Fruit fly (Drosophila melanogaster) whole organism: Measurements from ENCODE around the gene CG34150.

Source experiments
- CG8478 ChIP-seq: fragments of >200 bp; optimal IDR thresholded peaks from 2 replicates; lab custom pipeline; 2018; ENCODE audit warnings: inconsistent platforms
- Dll ChIP-seq: fragments of >200 bp; optimal IDR thresholded peaks from 2 replicates; lab custom pipeline; 2017
- EcR ChIP-seq, 2 experiments: fragments of >200 bp; optimal IDR thresholded peaks; 2 replicates each; lab custom pipeline; 2017; ENCODE audit warnings: missing biosample characterization in 2 of 2, missing genetic modification characterization in 2 of 2, missing genetic modification reagents in 2 of 2
- pan ChIP-seq: fragments of >200 bp; optimal IDR thresholded peaks from 2 replicates; lab custom pipeline; 2017
- psq ChIP-seq: fragments of >200 bp; optimal IDR thresholded peaks from 2 replicates; lab custom pipeline; 2017
- usp ChIP-seq: fragments of >200 bp; optimal IDR thresholded peaks from 2 replicates; lab custom pipeline; 2017; ENCODE audit warnings: missing biosample characterization, missing genetic modification characterization, mixed read lengths

CG34150 gene

DNA sequence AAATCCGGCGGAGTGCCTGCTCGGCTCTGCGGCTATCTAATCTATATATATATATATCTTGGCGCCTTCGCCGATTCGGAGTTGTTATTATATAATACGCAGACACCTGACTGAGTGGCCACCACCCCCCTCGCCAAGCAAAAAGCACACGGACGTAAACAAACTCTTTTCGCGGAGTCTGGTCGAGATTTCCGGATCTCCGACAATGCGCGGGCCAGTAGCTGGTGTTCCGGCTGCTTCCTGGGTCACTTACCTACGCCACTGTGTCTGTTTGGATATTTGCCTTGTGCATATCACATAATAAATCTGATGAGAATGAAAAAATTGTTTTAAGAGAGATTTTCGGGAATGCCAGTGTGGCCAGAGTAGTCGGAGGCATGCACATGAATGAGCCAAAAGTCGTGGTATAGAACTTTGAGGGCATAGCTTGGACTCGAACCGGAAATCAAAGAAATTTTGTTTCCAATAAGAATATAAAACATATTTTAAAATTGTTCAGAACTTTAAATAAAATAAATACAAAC, 27.0 kb upstream of the CG34150 start, which contains the start of gene CG5805:
CG5805 (minus strand) TSS at position 380 of the 524 bp plus-strand sequence.
- TF ChIP-seq usp (no peak), Dll (lab: Kevin White, UChicago) (no peak), CG8478 (lab: Kevin White, UChicago) (no peak), EcR (GFP tag; optimal IDR thresholded peaks at IDR 0.05; lab: Kevin White, UChicago) (no peak), pan (lab: Kevin White, UChicago) (no peak)

DNA sequence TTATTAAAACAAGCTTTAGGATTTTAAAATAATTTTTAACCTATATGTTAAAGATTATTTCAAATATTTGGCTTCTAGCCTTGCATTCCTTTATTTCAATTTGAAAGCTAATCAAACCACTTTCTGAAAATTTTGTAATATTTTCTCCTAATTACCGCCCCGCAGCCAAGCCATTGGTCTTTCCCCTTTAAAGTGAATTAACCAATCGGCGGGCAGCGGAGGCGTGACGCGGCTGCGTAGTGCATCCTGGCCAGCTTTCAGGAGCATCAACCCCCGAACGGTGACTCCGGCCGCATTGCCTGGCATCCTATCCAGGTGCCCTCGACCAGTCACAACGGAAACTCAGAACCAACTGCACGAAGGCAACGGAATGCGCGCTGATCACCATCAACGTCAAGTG, 26.3 kb upstream of the CG34150 start, which contains the start of gene Ets96B:
Ets96B (plus strand) TSS at position 321 of the 400 bp plus-strand sequence.
- TF ChIP-seq pan (lab: Kevin White, UChicago) (no peak), usp (no peak), CG8478 (lab: Kevin White, UChicago) (no peak), EcR (GFP tag; optimal IDR thresholded peaks at IDR 0.05; lab: Kevin White, UChicago) (no peak), psq (no peak), Dll (lab: Kevin White, UChicago) (no peak)

DNA sequence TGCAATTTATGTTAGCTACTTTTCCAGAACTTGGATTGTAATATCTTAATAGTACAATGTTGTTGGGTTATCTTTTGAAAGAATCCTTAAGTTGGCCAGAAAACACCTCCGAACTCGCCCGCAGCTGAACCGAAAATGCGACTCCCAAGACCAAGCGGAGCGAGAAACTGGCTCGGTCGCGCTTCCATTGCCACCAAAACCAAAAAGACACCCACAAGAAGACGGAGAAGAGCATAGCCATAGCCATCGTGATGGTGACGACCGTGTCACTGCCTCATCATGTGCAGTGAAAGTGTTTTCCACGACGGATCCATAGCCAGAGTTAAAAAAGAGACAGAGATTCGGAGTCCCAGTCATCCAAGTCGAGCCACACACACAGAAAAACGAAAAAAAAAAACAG, 24.0 kb upstream of the CG34150 start, which contains the start of gene CG13634:
CG13634 (minus strand) TSS at position 101 of the 400 bp plus-strand sequence.
- TF ChIP-seq EcR (GFP tag; optimal IDR thresholded peaks at IDR 0.05; lab: Kevin White, UChicago) (no peak), Dll (lab: Kevin White, UChicago) (no peak), usp (no peak), psq (no peak), CG8478 (lab: Kevin White, UChicago) (no peak), pan (lab: Kevin White, UChicago) (no peak)

DNA sequence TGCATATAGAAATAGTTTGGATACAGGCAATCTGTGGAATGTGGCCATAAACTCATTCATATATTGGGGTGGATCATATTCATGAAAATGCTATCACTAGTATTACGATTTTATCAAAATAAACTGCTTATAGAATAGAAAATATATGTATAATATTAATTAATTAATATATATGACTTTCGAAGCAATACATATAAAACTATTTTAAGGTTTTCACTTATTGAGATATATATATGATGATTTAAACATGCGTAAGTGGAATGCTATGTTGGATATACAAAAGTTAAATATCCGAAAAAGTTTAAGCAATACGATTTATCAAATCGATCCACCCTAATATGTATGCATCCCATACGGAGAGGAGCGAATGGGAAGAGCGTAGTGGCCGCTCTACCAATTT, 15.5 kb upstream of the CG34150 start:
- no peak for TF ChIP-seq psq
- no peak for TF ChIP-seq EcR (GFP tag; optimal IDR thresholded peaks at IDR 0.05; lab: Kevin White, UChicago)
- TF ChIP-seq usp, result no peak
- no peak for TF ChIP-seq CG8478 (lab: Kevin White, UChicago)
- TF ChIP-seq Dll (lab: Kevin White, UChicago), result no peak
- TF ChIP-seq pan (lab: Kevin White, UChicago), result no peak

dm6 chr3R:24799503-24799902, 14.6 kb upstream of the CG34150 start, which contains the start of gene Ude:
Gene Ude, minus strand, starts transcription at chr3R:24799668.
- no peak for TF ChIP-seq Dll (lab: Kevin White, UChicago)
- TF ChIP-seq usp, result no peak
- TF ChIP-seq psq, result no peak
- TF ChIP-seq pan (lab: Kevin White, UChicago), result no peak
- no peak for TF ChIP-seq EcR (GFP tag; optimal IDR thresholded peaks at IDR 0.05; lab: Kevin White, UChicago)
- TF ChIP-seq CG8478 (lab: Kevin White, UChicago), result no peak

dm6 chr3R:24805048-24805447, 9.0 kb upstream of the CG34150 start, which contains the start of gene polybromo:
Gene polybromo, minus strand, starts transcription at chr3R:24805259.
- TF ChIP-seq usp, result no peak
- no peak for TF ChIP-seq pan (lab: Kevin White, UChicago)
- no peak for TF ChIP-seq EcR (GFP tag; optimal IDR thresholded peaks at IDR 0.05; lab: Kevin White, UChicago)
- TF ChIP-seq psq, result no peak
- no peak for TF ChIP-seq Dll (lab: Kevin White, UChicago)
- no peak for TF ChIP-seq CG8478 (lab: Kevin White, UChicago)

DNA sequence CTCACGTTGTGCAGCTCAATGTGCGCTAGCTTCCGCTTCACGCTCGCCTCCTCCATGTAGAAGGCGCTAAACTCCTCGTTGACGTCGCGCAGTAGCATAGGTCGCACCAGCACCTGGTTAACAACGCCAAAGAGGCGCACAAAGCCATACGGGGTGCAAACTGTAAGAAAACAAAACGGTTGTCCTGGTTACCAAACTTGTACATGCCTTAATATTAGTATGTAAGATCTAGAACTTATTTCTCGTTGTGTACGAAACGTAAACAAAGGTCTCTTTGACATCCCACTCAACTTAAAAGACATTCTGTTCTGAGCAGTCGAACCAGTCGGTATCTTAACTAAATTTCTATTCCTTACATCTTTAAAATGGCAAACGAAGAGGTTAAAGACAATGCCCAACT, 6.7 kb upstream of the CG34150 start, which contains the start of gene CG6980:
CG6980 (plus strand) TSS at position 301 of the 400 bp plus-strand sequence.
- TF ChIP-seq usp (no peak), CG8478 (lab: Kevin White, UChicago) (no peak), psq (no peak), pan (lab: Kevin White, UChicago) (no peak), Dll (lab: Kevin White, UChicago) (no peak), EcR (GFP tag; optimal IDR thresholded peaks at IDR 0.05; lab: Kevin White, UChicago) (no peak)

dm6 chr3R:24809576-24810279, 4.3 kb upstream of the CG34150 start:
- TF ChIP-seq usp (no peak), pan (lab: Kevin White, UChicago) (no peak)

DNA sequence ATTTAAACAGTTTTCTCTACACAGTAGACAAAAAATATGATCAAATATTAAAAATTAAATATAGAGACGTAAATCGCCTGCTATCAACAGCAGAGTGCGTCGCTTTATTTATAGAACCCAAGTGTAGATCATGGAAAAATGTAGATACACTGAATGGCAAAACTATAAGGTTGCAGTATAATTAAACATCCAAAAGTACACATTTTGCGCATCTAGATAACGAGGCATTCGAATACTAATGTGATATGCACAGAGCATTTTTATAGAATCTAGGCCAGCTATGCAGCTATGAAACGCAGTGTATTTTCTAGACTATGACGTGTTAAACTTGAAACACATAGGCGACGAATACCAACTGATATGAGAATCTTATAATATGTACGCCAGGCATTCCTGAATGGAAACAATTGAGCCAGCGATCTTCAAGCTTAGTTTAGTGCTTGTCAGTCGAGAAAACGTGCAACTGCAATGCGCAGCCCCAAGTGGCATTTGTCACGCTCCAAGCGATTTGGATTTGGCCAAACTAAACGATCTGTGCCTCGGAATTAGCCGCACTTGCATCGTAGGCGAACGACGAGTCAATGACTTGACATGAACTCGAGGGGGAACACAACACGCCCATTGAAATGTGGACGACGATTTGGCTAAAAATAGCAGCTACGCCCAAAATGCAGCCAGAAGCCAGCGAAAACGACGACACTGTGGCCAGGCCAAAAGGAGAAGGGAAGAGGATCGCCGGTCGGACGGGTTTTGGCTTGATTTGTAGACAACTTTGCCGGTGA, 3.0 kb upstream of the CG34150 start:
- TF ChIP-seq pan (lab: Kevin White, UChicago), result no peak
- peak in 1 of 2 experiments; percentile 89 for TF ChIP-seq EcR (GFP tag; optimal IDR thresholded peaks at IDR 0.05; lab: Kevin White, UChicago)
- TF ChIP-seq CG8478 (lab: Kevin White, UChicago), result no peak
- no peak for TF ChIP-seq Dll (lab: Kevin White, UChicago)

- TF ChIP-seq psq (no peak), CG8478 (lab: Kevin White, UChicago) (no peak), Dll (lab: Kevin White, UChicago) (no peak), usp (no peak), pan (lab: Kevin White, UChicago) (no peak), EcR (GFP tag; optimal IDR thresholded peaks at IDR 0.05; lab: Kevin White, UChicago) (no peak)
These were observed 1.7 kb upstream of the CG34150 start for dm6 chr3R:24812394-24812793.

DNA sequence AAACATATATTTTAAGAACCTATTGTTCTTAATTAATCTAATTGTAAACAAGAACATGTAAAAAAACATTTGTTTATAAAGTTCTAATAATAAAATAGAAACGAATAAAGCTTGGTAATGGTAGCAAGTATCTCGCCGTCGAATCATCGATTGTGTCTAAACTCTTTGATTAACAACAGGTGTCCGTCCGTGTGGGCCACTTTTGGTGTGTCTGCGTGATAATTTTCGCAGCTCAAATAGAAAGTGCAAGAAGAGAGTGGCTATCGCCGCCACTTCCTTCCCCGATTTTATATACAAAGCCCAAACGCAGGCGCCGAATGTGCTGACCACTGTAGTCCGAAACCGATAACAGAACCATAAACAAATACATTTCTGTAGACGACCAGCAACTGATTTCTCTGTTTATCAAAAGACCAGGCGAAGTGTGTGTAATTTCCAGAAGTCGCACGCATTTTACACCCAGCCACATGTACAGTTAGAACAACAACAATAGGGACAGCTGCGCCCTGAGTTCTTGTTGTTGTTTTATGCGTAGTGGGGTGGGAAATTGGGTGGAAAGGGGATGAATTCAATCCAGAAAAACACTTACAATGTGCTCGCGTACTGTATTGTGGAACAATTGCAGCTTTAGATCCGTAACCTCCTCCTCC, 950 bp upstream of the CG34150 start:
- TF ChIP-seq Dll (lab: Kevin White, UChicago) (no peak), EcR (GFP tag; optimal IDR thresholded peaks at IDR 0.05; lab: Kevin White, UChicago) (no peak), pan (lab: Kevin White, UChicago) (no peak), CG8478 (lab: Kevin White, UChicago) (no peak), usp (no peak), psq (no peak)
